Fruit fly (Drosophila melanogaster) Kc167 (cell line): ENCODE data around the gene loco.

Experiments
- Sin3A ChIP-seq: fragments of >200 bp; optimal IDR thresholded peaks from 2 replicates; lab custom pipeline; 2018; ENCODE audit warnings: missing external identifiers
- h ChIP-seq: fragments of >200 bp; optimal IDR thresholded peaks from 3 replicates; lab custom pipeline; 2018; ENCODE audit warnings: missing external identifiers
- insv ChIP-seq: fragments of >200 bp; optimal IDR thresholded peaks from 3 replicates; lab custom pipeline; 2018; ENCODE audit warnings: missing external identifiers
- psq ChIP-seq: fragments of >200 bp; optimal IDR thresholded peaks from 2 replicates; lab custom pipeline; 2017; ENCODE audit warnings: missing external identifiers
- ttk ChIP-seq: sonication (Bioruptor generic); optimal IDR thresholded peaks from 2 replicates; lab custom pipeline; 2017; ENCODE audit warnings: missing external identifiers

dm6 chr3R:22625514-22626333 is 13.5 kb downstream of the loco start:
- TF ChIP-seq h (no peak), psq (lab: Kevin White, UChicago) (no peak), insv (lab: Kevin White, UChicago) (no peak), Sin3A (no peak), ttk (lab: Kevin White, UChicago) (no peak)
